Fruit fly (Drosophila melanogaster) whole organism, adult: Measurements from ENCODE around the gene CG14270.
A peak's percentile ranks its signal among the peaks of the same experiment; 100 is the strongest.

ENCODE experiments used
- CG11617 ChIP-seq: fragments of 200-800 bp; sonication (Bioruptor generic); optimal IDR thresholded peaks from 2 replicates; lab custom pipeline; 2017; ENCODE audit warnings: mild to moderate bottlenecking, missing biosample characterization, missing genetic modification reagents, missing genetic modification characterization
- CG12768 ChIP-seq: fragments of 200-800 bp; sonication (Bioruptor generic); optimal IDR thresholded peaks from 2 replicates; lab custom pipeline; 2017; ENCODE audit warnings: missing biosample characterization, missing genetic modification characterization, mild to moderate bottlenecking, moderate library complexity, missing genetic modification reagents
- CG14711 ChIP-seq: fragments of 200-800 bp; sonication (Bioruptor generic); optimal IDR thresholded peaks from 2 replicates; lab custom pipeline; 2018; ENCODE audit warnings: missing biosample characterization, mild to moderate bottlenecking, missing genetic modification characterization, moderate library complexity
- CG1620 ChIP-seq: fragments of 200-800 bp; sonication (Bioruptor generic); optimal IDR thresholded peaks from 2 replicates; lab custom pipeline; 2016; ENCODE audit warnings: missing biosample characterization, missing genetic modification characterization
- CG33017 ChIP-seq: fragments of 200-800 bp; sonication (Bioruptor generic); optimal IDR thresholded peaks from 2 replicates; lab custom pipeline; 2018; ENCODE audit warnings: missing biosample characterization, mild to moderate bottlenecking, missing genetic modification characterization, moderate library complexity
- CG5204 ChIP-seq: fragments of 200-800 bp; sonication (Bioruptor generic); optimal IDR thresholded peaks from 2 replicates; lab custom pipeline; 2016; ENCODE audit warnings: missing biosample characterization, missing genetic modification characterization
- CG7045 ChIP-seq: fragments of 200-800 bp; sonication (Bioruptor generic); optimal IDR thresholded peaks from 2 replicates; lab custom pipeline; 2017; ENCODE audit warnings: missing biosample characterization, mild to moderate bottlenecking, missing genetic modification characterization
- CG7101 ChIP-seq: fragments of 200-800 bp; sonication (Bioruptor generic); optimal IDR thresholded peaks from 2 replicates; lab custom pipeline; 2018; ENCODE audit warnings: missing biosample characterization, mild to moderate bottlenecking, missing genetic modification characterization, moderate library complexity
- Clk ChIP-seq: fragments of 200-800 bp; sonication (Bioruptor generic); optimal IDR thresholded peaks from 2 replicates; lab custom pipeline; 2017; ENCODE audit warnings: missing biosample characterization, missing genetic modification characterization
- Crg-1 ChIP-seq: fragments of 200-800 bp; sonication (Bioruptor generic); optimal IDR thresholded peaks from 2 replicates; lab custom pipeline; 2016; ENCODE audit warnings: missing biosample characterization, missing genetic modification characterization
- Hr96 ChIP-seq: fragments of 200-800 bp; sonication (Bioruptor generic); optimal IDR thresholded peaks from 2 replicates; lab custom pipeline; 2016; ENCODE audit warnings: missing biosample characterization, missing genetic modification characterization
- Mnt ChIP-seq: fragments of 200-800 bp; sonication (Bioruptor generic); optimal IDR thresholded peaks from 2 replicates; lab custom pipeline; 2016; ENCODE audit warnings: missing biosample characterization, mild to moderate bottlenecking, missing genetic modification characterization
- bab1 ChIP-seq: fragments of 200-800 bp; sonication (Bioruptor generic); optimal IDR thresholded peaks from 3 replicates; lab custom pipeline; 2019; ENCODE audit warnings: missing biosample characterization, mild to moderate bottlenecking, missing genetic modification characterization, moderate library complexity
- cic ChIP-seq: fragments of 200-800 bp; sonication (Bioruptor generic); optimal IDR thresholded peaks from 2 replicates; lab custom pipeline; 2017; ENCODE audit warnings: missing biosample characterization, mild to moderate bottlenecking, missing genetic modification characterization, moderate library complexity
- kay ChIP-seq: fragments of 200-800 bp; sonication (Bioruptor generic); peaks from one replicate; lab custom pipeline; 2016; ENCODE audit warnings: missing biosample characterization, missing genetic modification characterization, borderline replicate concordance
- ovo ChIP-seq: fragments of 200-800 bp; sonication (Bioruptor generic); optimal IDR thresholded peaks from 2 replicates; lab custom pipeline; 2016; ENCODE audit warnings: missing biosample characterization, missing genetic modification characterization
- pad ChIP-seq: fragments of 200-800 bp; sonication (Bioruptor generic); optimal IDR thresholded peaks from 3 replicates; lab custom pipeline; 2017; ENCODE audit warnings: missing biosample characterization, missing genetic modification characterization, mild to moderate bottlenecking, moderate library complexity, missing genetic modification reagents
- tj ChIP-seq: fragments of 200-800 bp; sonication (Bioruptor generic); optimal IDR thresholded peaks from 3 replicates; lab custom pipeline; 2017; ENCODE audit warnings: missing biosample characterization, mild to moderate bottlenecking, missing genetic modification characterization, moderate library complexity
- toe ChIP-seq: fragments of 200-800 bp; sonication (Bioruptor generic); optimal IDR thresholded peaks from 2 replicates; lab custom pipeline; 2016; ENCODE audit warnings: missing biosample characterization, missing genetic modification characterization

Gene CG14270

dm6 chrX:3473636-3474035 lies 11.5 kb downstream of the CG14270 start:
- TF ChIP-seq Hr96 (GFP tag; lab: Kevin White, UChicago) (no peak), toe (GFP tag; lab: Kevin White, UChicago) (no peak), bab1 (peak; percentile 4), CG12768 (GFP tag; lab: Kevin White, UChicago) (no peak), tj (GFP tag; lab: Kevin White, UChicago) (peak; percentile 20)

dm6 chrX:3470467-3471079 lies 14.6 kb downstream of the CG14270 start:
- TF ChIP-seq tj (GFP tag; lab: Kevin White, UChicago) (peak; percentile 74), bab1 (no peak), pad (GFP tag; lab: Kevin White, UChicago) (peak; percentile 67)

dm6 chrX:3465551-3465950 lies 19.6 kb downstream of the CG14270 start:
- TF ChIP-seq CG5204 (GFP tag; lab: Kevin White, UChicago) (no peak), CG11617 (GFP tag; lab: Kevin White, UChicago) (no peak), CG12768 (GFP tag; lab: Kevin White, UChicago) (no peak), cic (GFP tag; lab: Kevin White, UChicago) (no peak), Mnt (GFP tag; lab: Kevin White, UChicago) (no peak), Hr96 (GFP tag; lab: Kevin White, UChicago) (no peak), bab1 (no peak), Clk (GFP tag; lab: Kevin White, UChicago) (no peak), pad (GFP tag; lab: Kevin White, UChicago) (no peak)

dm6 chrX:3463944-3464343 lies 21.2 kb downstream of the CG14270 start, which contains the start of gene CG16781:
CG16781 (minus strand) TSS chrX:3464044.
- no peak for TF ChIP-seq pad (GFP tag; lab: Kevin White, UChicago)
- no peak for TF ChIP-seq Hr96 (GFP tag; lab: Kevin White, UChicago)
- no peak for TF ChIP-seq CG1620 (GFP tag; lab: Kevin White, UChicago)
- no peak for TF ChIP-seq Mnt (GFP tag; lab: Kevin White, UChicago)
- TF ChIP-seq bab1, result no peak
- no peak for TF ChIP-seq tj (GFP tag; lab: Kevin White, UChicago)
- TF ChIP-seq toe (GFP tag; lab: Kevin White, UChicago), result no peak
- no peak for TF ChIP-seq CG7045 (GFP tag; lab: Kevin White, UChicago)
- no peak for TF ChIP-seq CG12768 (GFP tag; lab: Kevin White, UChicago)
- no peak for TF ChIP-seq CG5204 (GFP tag; lab: Kevin White, UChicago)
- TF ChIP-seq cic (GFP tag; lab: Kevin White, UChicago), result no peak
- TF ChIP-seq Clk (GFP tag; lab: Kevin White, UChicago), result no peak
- no peak for TF ChIP-seq CG11617 (GFP tag; lab: Kevin White, UChicago)
- no peak for TF ChIP-seq kay (GFP tag; lab: Kevin White, UChicago)
- no peak for TF ChIP-seq CG7101 (tag; lab: Kevin White, UChicago)
- no peak for TF ChIP-seq Crg-1 (GFP tag; lab: Kevin White, UChicago)

DNA sequence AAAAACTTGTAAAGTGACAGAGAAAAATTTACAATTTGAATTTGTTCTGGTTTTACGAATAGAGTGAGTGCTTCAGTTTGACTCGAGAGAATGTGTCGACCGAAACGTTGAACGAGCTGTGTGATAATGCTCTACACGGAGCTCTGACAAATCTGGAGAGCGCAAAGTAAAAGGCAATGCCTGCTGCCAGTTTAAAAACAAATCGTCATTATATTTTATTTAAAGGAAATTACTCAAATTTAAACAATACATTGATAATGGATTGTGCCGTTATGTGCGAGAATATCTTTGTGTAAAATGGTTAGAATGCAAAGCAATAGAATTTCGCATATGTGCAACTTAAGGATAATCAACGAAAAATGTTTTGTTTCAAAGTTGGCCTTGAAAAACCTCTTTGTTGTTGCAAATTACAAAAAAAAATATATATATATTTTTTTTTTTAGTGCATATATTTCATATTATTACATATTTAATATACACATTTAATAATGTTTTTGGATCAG lies 25.0 kb downstream of the CG14270 start, which contains the start of the genes CG16782 and CG10801:
Gene CG16782 (minus strand): TSS at position 101 of the 503 bp plus-strand sequence.
Gene CG10801 (plus strand): TSS at position 453 of the 503 bp plus-strand sequence.
- TF ChIP-seq CG14711 (tag; lab: Kevin White, UChicago), result no peak
- TF ChIP-seq CG1620 (GFP tag; lab: Kevin White, UChicago), result no peak
- no peak for TF ChIP-seq ovo (GFP tag; lab: Kevin White, UChicago)
- no peak for TF ChIP-seq tj (GFP tag; lab: Kevin White, UChicago)

- TF ChIP-seq Hr96 (GFP tag; lab: Kevin White, UChicago) (no peak), kay (GFP tag; lab: Kevin White, UChicago) (no peak), ovo (GFP tag; lab: Kevin White, UChicago) (no peak), CG7101 (tag; lab: Kevin White, UChicago) (no peak), CG12768 (GFP tag; lab: Kevin White, UChicago) (no peak), pad (GFP tag; lab: Kevin White, UChicago) (no peak), Mnt (GFP tag; lab: Kevin White, UChicago) (no peak), CG7045 (GFP tag; lab: Kevin White, UChicago) (no peak), CG33017 (no peak), CG14711 (tag; lab: Kevin White, UChicago) (no peak), toe (GFP tag; lab: Kevin White, UChicago) (no peak), bab1 (no peak)
Observed at dm6 chrX:3458491-3458890, 26.7 kb downstream of the CG14270 start.

dm6 chrX:3457518-3457917 lies 27.7 kb downstream of the CG14270 start:
- TF ChIP-seq Clk (GFP tag; lab: Kevin White, UChicago) (no peak), CG12768 (GFP tag; lab: Kevin White, UChicago) (no peak), CG1620 (GFP tag; lab: Kevin White, UChicago) (no peak), tj (GFP tag; lab: Kevin White, UChicago) (no peak), Hr96 (GFP tag; lab: Kevin White, UChicago) (no peak), kay (GFP tag; lab: Kevin White, UChicago) (no peak), ovo (GFP tag; lab: Kevin White, UChicago) (no peak), CG14711 (tag; lab: Kevin White, UChicago) (no peak), pad (GFP tag; lab: Kevin White, UChicago) (no peak), cic (GFP tag; lab: Kevin White, UChicago) (no peak), Crg-1 (GFP tag; lab: Kevin White, UChicago) (no peak)
